Fruit fly (Drosophila melanogaster) S2 (cell line): Measurements from ENCODE around the gene CG5515.

Experiments used
- CG8478 ChIP-seq: fragments of >200 bp; optimal IDR thresholded peaks from 2 replicates; lab custom pipeline; 2018
- CTCF ChIP-seq, 2 experiments: fragments of >200 bp; optimal IDR thresholded peaks; 2 replicates each; lab custom pipeline; 2018

DNA sequence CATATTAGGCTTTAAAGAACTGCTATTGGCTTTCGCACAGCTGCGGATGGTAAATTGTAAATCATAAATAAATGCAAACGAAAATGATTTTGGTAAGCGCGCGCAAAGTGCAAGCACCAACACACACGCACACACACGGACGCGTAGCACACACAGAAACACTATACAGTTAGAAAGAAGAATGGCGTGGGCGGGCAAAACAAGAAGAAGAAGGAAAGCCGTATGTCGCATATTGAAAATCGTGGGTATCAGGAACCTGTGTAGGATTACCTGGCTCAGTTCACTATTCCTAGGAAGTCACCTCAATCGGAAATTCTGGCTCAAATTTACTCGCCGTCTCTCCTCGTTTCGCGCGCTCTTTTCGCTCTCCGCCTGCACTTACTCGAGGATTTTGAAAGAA lies 32.1 kb upstream of the CG5515 start, which contains the start of gene cav:
- TF ChIP-seq CG8478 (lab: Kevin White, UChicago) (no peak), CTCF (optimal IDR thresholded peaks at IDR 0.05; lab: Kevin White, UChicago) (no peak)
